Worm (Caenorhabditis elegans): ENCODE measurements around the gene W04D2.4.

Gene W04D2.4

DNA sequence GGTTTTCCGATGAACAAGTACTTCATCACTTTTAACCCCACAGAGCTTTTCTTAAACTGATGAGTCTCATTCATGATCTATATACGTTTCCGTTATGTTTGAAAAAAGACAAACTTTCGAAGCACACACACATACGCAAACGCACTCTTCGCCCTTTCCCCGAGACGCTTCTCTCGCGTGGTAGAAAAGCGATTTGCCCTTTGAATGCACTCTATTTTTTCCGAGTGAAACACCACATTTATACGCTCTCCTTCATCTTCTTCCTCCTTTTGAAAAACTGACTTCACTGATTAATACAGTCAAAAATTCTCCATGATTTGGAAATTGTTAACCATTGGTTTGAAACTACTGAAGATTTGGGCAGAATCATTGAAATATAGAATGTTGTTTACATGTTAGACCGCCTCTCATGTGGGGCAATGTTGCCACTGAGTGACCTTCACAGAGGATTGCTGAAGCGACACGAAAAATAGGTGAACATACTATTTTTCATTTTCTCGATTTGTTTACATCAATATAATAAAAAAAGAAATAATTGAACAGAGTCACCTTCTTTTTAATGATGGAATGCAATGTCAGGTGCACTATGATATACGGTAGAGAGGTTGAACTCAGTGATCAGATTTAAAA lies 39.0 kb upstream of the W04D2.4 start:
- no peak for TF ChIP-seq aly-1 (tag; optimal IDR thresholded peaks at IDR 0.05)
- no peak for TF ChIP-seq ceh-13 (GFP tag; optimal IDR thresholded peaks at IDR 0.05)
- no peak for TF ChIP-seq ama-1 (optimal IDR thresholded peaks at IDR 0.05)
- TF ChIP-seq ceh-36 (tag; optimal IDR thresholded peaks at IDR 0.05): no peak
- TF ChIP-seq scrt-1 (GFP tag; IDR thresholded peaks at IDR 0.05): no peak
- no peak for TF ChIP-seq B0310.2 (tag; optimal IDR thresholded peaks at IDR 0.05)
- no peak for TF ChIP-seq tra-4 (tag; optimal IDR thresholded peaks at IDR 0.05)
- no peak for TF ChIP-seq tbx-11 (GFP tag; IDR thresholded peaks at IDR 0.05)
- no peak for TF ChIP-seq ets-7 (tag; optimal IDR thresholded peaks at IDR 0.05)
- TF ChIP-seq F13C5.2 (tag; optimal IDR thresholded peaks at IDR 0.05): no peak
- TF ChIP-seq flt-1 (GFP tag; IDR thresholded peaks at IDR 0.05): no peak
- TF ChIP-seq hmg-4 (GFP tag; optimal IDR thresholded peaks at IDR 0.05): no peak
- no peak for TF ChIP-seq hmbx-1 (tag; optimal IDR thresholded peaks at IDR 0.05)
- TF ChIP-seq sea-1 (GFP tag; conservative IDR thresholded peaks at IDR 0.05): no peak; the same call in 1 of the 2 replicates
- no peak for TF ChIP-seq tbx-37 (GFP tag; conservative IDR thresholded peaks at IDR 0.05)
- TF ChIP-seq pes-1 (GFP tag; IDR thresholded peaks at IDR 0.05): no peak
- TF ChIP-seq hnd-1 (tag; optimal IDR thresholded peaks at IDR 0.05): no peak

DNA sequence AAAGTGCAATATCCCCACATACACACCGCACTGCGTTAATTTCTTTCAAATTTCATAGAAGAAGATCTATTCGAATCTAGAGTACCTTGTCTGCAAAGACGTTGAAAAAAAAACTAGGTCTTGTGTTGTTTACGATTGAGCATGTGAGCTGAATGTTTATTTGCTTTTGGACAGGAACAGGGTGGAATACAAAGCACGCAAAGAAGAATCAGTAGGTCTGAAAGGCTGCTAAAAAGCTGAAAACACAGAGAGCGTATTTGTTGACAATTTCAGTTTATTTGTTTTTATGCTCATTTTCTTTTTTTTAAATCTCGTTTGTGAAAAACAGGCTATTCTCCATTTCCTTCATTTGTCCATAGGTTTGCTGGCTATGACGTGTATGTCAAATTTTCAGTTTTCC lies 37.4 kb upstream of the W04D2.4 start:
- TF ChIP-seq B0310.2 (tag; optimal IDR thresholded peaks at IDR 0.05) (no peak), F13C5.2 (tag; optimal IDR thresholded peaks at IDR 0.05) (no peak), hmbx-1 (tag; optimal IDR thresholded peaks at IDR 0.05) (no peak), ceh-36 (tag; optimal IDR thresholded peaks at IDR 0.05) (no peak), flt-1 (GFP tag; IDR thresholded peaks at IDR 0.05) (no peak), tbx-11 (GFP tag; IDR thresholded peaks at IDR 0.05) (no peak), tbx-37 (GFP tag; conservative IDR thresholded peaks at IDR 0.05) (no peak), aly-1 (tag; optimal IDR thresholded peaks at IDR 0.05) (no peak), pes-1 (GFP tag; IDR thresholded peaks at IDR 0.05) (no peak), tra-4 (tag; optimal IDR thresholded peaks at IDR 0.05) (no peak), ets-7 (tag; optimal IDR thresholded peaks at IDR 0.05) (no peak), scrt-1 (GFP tag; IDR thresholded peaks at IDR 0.05) (no peak), ama-1 (optimal IDR thresholded peaks at IDR 0.05) (no peak), hnd-1 (tag; optimal IDR thresholded peaks at IDR 0.05) (no peak), sea-1 (GFP tag; conservative IDR thresholded peaks at IDR 0.05) (no peak), ceh-13 (GFP tag; optimal IDR thresholded peaks at IDR 0.05) (no peak), hmg-4 (GFP tag; optimal IDR thresholded peaks at IDR 0.05) (no peak)

DNA sequence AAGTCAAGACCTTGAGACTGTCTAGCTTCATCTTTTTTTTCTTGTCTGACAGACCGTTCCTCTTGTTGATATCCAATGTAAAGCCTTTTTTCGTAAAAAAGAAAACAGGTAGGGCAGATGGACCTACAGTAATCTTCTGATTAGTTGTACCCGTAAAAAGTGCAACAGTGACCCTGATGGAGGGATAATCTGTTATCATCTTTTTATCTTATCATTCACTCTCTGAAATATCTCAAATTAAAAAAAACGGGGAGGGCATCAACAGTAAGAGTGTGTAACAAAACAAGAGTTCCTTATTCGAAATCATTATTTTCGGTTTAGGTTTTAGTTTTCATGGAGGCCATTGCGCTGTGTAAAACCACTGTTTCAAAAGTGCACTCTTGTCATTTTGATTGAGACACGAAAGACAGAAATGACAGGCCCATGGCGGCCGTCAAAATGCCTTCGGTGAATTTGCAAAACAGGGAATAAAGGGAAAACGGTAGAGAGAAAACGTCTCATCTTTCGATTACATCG lies 36.1 kb upstream of the W04D2.4 start:
- TF ChIP-seq ceh-13 (GFP tag; optimal IDR thresholded peaks at IDR 0.05): no peak

DNA sequence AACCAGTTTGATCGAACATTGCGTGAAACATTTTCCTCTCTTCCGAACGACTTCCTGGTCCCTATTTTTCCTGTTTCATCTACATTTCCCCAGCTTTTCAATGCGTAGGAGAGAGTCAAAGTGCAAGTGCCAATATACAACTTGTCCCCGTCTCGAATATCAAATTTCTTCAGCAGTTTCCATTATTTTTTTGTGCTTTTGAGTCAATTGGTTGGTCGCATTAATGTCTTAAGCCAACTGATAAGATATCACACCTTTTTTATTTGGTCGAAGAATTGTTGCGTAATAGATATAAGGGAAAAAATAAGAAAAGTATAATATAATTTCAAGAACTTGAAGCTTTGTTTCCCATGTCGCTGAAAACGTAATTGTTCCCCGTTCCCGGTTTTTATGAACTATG lies 34.8 kb upstream of the W04D2.4 start:
- no peak for TF ChIP-seq ets-7 (tag; optimal IDR thresholded peaks at IDR 0.05)
- no peak for TF ChIP-seq ceh-36 (tag; optimal IDR thresholded peaks at IDR 0.05)
- TF ChIP-seq ceh-13 (GFP tag; optimal IDR thresholded peaks at IDR 0.05): no peak
- TF ChIP-seq pes-1 (GFP tag; IDR thresholded peaks at IDR 0.05): no peak
- TF ChIP-seq hmbx-1 (tag; optimal IDR thresholded peaks at IDR 0.05): no peak
- no peak for TF ChIP-seq ama-1 (optimal IDR thresholded peaks at IDR 0.05)
- TF ChIP-seq tra-4 (tag; optimal IDR thresholded peaks at IDR 0.05): no peak
- TF ChIP-seq tbx-11 (GFP tag; IDR thresholded peaks at IDR 0.05): no peak
- TF ChIP-seq hmg-4 (GFP tag; optimal IDR thresholded peaks at IDR 0.05): no peak
- no peak for TF ChIP-seq sea-1 (GFP tag; conservative IDR thresholded peaks at IDR 0.05)

DNA sequence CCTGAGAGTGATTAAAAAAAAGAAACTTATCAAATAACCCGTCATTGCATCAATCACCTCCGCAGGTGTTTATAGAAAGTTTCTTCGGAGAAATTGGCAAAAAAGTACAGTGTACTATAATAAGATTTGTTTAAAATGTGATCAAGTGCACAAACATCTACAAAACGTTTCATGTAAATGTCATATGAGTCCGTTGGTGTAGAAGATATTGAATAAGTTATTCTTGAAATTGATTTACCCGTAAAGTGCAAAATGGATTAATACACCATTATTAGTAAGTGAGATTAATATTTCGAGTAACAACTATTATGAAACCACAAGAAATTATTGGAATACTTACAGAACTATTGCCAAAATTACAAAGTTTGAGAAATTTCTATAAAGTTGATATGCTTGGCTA lies 33.5 kb upstream of the W04D2.4 start:
- TF ChIP-seq hnd-1 (tag; optimal IDR thresholded peaks at IDR 0.05): no peak
- TF ChIP-seq hmbx-1 (tag; optimal IDR thresholded peaks at IDR 0.05): no peak
- TF ChIP-seq B0310.2 (tag; optimal IDR thresholded peaks at IDR 0.05): no peak
- TF ChIP-seq tbx-37 (GFP tag; conservative IDR thresholded peaks at IDR 0.05): no peak
- TF ChIP-seq ceh-13 (GFP tag; optimal IDR thresholded peaks at IDR 0.05): no peak
- no peak for TF ChIP-seq ama-1 (optimal IDR thresholded peaks at IDR 0.05)
- TF ChIP-seq flt-1 (GFP tag; IDR thresholded peaks at IDR 0.05): no peak
- no peak for TF ChIP-seq F13C5.2 (tag; optimal IDR thresholded peaks at IDR 0.05)
- TF ChIP-seq ets-7 (tag; optimal IDR thresholded peaks at IDR 0.05): no peak
- no peak for TF ChIP-seq hmg-4 (GFP tag; optimal IDR thresholded peaks at IDR 0.05)
- no peak for TF ChIP-seq pes-1 (GFP tag; IDR thresholded peaks at IDR 0.05)
- TF ChIP-seq sea-1 (GFP tag; conservative IDR thresholded peaks at IDR 0.05): no peak
- TF ChIP-seq tra-4 (tag; optimal IDR thresholded peaks at IDR 0.05): no peak
- no peak for TF ChIP-seq aly-1 (tag; optimal IDR thresholded peaks at IDR 0.05)
- TF ChIP-seq tbx-11 (GFP tag; IDR thresholded peaks at IDR 0.05): no peak
- no peak for TF ChIP-seq scrt-1 (GFP tag; IDR thresholded peaks at IDR 0.05)
- TF ChIP-seq ceh-36 (tag; optimal IDR thresholded peaks at IDR 0.05): no peak

DNA sequence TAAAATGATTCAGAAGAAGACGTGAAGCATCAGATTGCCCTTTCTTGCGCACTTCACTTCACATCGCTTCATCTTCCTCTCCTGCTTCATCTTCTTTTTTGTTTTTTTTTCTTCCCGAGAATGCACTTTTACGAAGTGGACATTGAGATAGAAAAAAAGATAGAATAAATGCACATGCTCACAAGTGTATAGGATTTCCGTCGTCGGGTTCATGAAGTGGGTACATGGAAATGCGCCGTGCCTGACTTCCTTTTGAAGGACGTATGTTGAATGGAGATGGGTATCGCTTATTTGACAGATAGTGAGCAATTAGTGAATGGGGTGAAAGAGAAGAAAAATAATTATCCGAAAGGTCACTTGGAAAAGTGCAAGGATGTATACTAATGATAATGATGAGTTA lies 32.6 kb upstream of the W04D2.4 start:
- no peak for TF ChIP-seq ets-7 (tag; optimal IDR thresholded peaks at IDR 0.05)
- TF ChIP-seq sea-1 (GFP tag; conservative IDR thresholded peaks at IDR 0.05): no peak
- no peak for TF ChIP-seq ama-1 (optimal IDR thresholded peaks at IDR 0.05)

DNA sequence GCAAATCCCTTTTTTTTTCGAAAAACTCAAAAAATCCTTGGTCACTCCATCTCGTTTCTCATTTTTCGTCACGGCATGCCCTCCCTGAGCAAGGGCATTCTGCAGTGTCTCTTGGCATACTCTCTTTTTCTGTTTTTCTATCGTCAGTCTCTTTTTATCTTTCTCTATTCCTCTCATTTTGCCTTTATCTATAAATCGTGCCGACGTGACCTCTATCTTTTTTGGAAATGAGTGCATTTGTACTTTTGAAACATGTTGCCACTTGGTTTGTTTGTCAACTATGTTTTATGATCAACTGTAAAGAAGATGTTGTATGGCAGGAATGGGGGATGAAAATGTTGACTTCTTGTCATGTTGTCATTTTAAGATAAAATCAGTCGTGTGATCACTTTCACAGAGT lies 31.4 kb upstream of the W04D2.4 start:
- TF ChIP-seq ets-7 (tag; optimal IDR thresholded peaks at IDR 0.05) (no peak), B0310.2 (tag; optimal IDR thresholded peaks at IDR 0.05) (no peak), sea-1 (GFP tag; conservative IDR thresholded peaks at IDR 0.05) (no peak), F13C5.2 (tag; optimal IDR thresholded peaks at IDR 0.05) (no peak), ceh-13 (GFP tag; optimal IDR thresholded peaks at IDR 0.05) (no peak), pes-1 (GFP tag; IDR thresholded peaks at IDR 0.05) (no peak), tbx-11 (GFP tag; IDR thresholded peaks at IDR 0.05) (no peak), aly-1 (tag; optimal IDR thresholded peaks at IDR 0.05) (no peak), ceh-36 (tag; optimal IDR thresholded peaks at IDR 0.05) (no peak), ama-1 (optimal IDR thresholded peaks at IDR 0.05) (no peak), tra-4 (tag; optimal IDR thresholded peaks at IDR 0.05) (no peak), tbx-37 (GFP tag; conservative IDR thresholded peaks at IDR 0.05) (no peak), hmg-4 (GFP tag; optimal IDR thresholded peaks at IDR 0.05) (no peak), hmbx-1 (tag; optimal IDR thresholded peaks at IDR 0.05) (no peak), flt-1 (GFP tag; IDR thresholded peaks at IDR 0.05) (no peak), hnd-1 (tag; optimal IDR thresholded peaks at IDR 0.05) (no peak), scrt-1 (GFP tag; IDR thresholded peaks at IDR 0.05) (no peak)

Data from whole organism, early embryonic.